Worm (Caenorhabditis elegans) whole organism, early embryonic: ENCODE results near the gene try-4.

Experiments
- B0310.2 ChIP-seq: sonication (generic microtip); optimal IDR thresholded peaks from 2 replicates; lab custom pipeline; 2016; ENCODE audit warnings: mild to moderate bottlenecking, missing genetic modification characterization, missing compliant biosample characterization
- F13C5.2 ChIP-seq: sonication (generic microtip); optimal IDR thresholded peaks from 2 replicates; lab custom pipeline; 2017; ENCODE audit warnings: mild to moderate bottlenecking, missing genetic modification characterization, inconsistent platforms, missing compliant biosample characterization
- aly-1 ChIP-seq: sonication (generic microtip); optimal IDR thresholded peaks from 2 replicates; lab custom pipeline; 2016; ENCODE audit warnings: missing genetic modification characterization, missing compliant biosample characterization
- ama-1 ChIP-seq: fragments of 150-350 bp; optimal IDR thresholded peaks from 2 replicates; lab custom pipeline; 2014
- ceh-13 ChIP-seq: fragments of 200-800 bp; sonication (Bioruptor generic); optimal IDR thresholded peaks from 2 replicates; lab custom pipeline; 2018; ENCODE audit warnings: mild to moderate bottlenecking, missing genetic modification characterization, missing compliant biosample characterization
- ceh-36 ChIP-seq: sonication (generic microtip); optimal IDR thresholded peaks from 2 replicates; lab custom pipeline; 2016; ENCODE audit warnings: missing genetic modification characterization, inconsistent platforms, missing compliant biosample characterization
- ets-7 ChIP-seq: sonication (generic microtip); optimal IDR thresholded peaks from 2 replicates; lab custom pipeline; 2016; ENCODE audit warnings: missing genotype, missing genetic modification characterization, missing compliant biosample characterization
- flt-1 ChIP-seq: fragments of 200-800 bp; sonication (Bioruptor generic); IDR thresholded peaks from 2 replicates; pipeline ENCODE4 v1.3.6; 2022; ENCODE audit warnings: missing genetic modification characterization, missing compliant biosample characterization
- hmbx-1 ChIP-seq: sonication (generic microtip); optimal IDR thresholded peaks from 2 replicates; lab custom pipeline; 2016; ENCODE audit warnings: mild to moderate bottlenecking, missing genetic modification characterization, missing compliant biosample characterization
- hmg-4 ChIP-seq: fragments of 200-800 bp; sonication (Bioruptor generic); optimal IDR thresholded peaks from 2 replicates; lab custom pipeline; 2018; ENCODE audit warnings: mild to moderate bottlenecking, missing genetic modification characterization, missing compliant biosample characterization
- hnd-1 ChIP-seq: sonication (generic microtip); optimal IDR thresholded peaks from 2 replicates; lab custom pipeline; 2016; ENCODE audit warnings: missing genetic modification characterization, missing compliant biosample characterization
- pes-1 ChIP-seq: fragments of 200-800 bp; sonication (Bioruptor generic); IDR thresholded peaks from 2 replicates; pipeline ENCODE4 v1.3.6; 2022; ENCODE audit warnings: missing genetic modification reagents, missing genetic modification characterization, missing compliant biosample characterization
- scrt-1 ChIP-seq: fragments of 200-800 bp; sonication (Bioruptor generic); IDR thresholded peaks from 2 replicates; pipeline ENCODE4 v1.3.6; 2022; ENCODE audit warnings: missing genetic modification characterization, missing compliant biosample characterization
- sea-1 ChIP-seq: fragments of 200-800 bp; sonication (Bioruptor generic); conservative IDR thresholded peaks from 2 replicates; pipeline ENCODE4 v1.3.6; 2022; ENCODE audit warnings: missing genetic modification characterization, missing compliant biosample characterization
- tbx-11 ChIP-seq: fragments of 200-800 bp; sonication (Bioruptor generic); IDR thresholded peaks from 2 replicates; pipeline ENCODE4 v1.3.6; 2022; ENCODE audit warnings: missing genetic modification characterization, missing compliant biosample characterization
- tbx-37 ChIP-seq: fragments of 200-800 bp; sonication (Bioruptor generic); conservative IDR thresholded peaks from 2 replicates; pipeline ENCODE4 v1.3.6; 2022; ENCODE audit warnings: missing genetic modification reagents, missing genetic modification characterization, missing compliant biosample characterization
- tra-4 ChIP-seq: sonication (generic microtip); optimal IDR thresholded peaks from 2 replicates; lab custom pipeline; 2017; ENCODE audit warnings: missing genetic modification characterization, missing compliant biosample characterization

Gene try-4

ce11 chrV:20845524-20846208, 15.3 kb downstream of the try-4 start, which contains the start of the genes F31D4.2 and fkb-6:
F31D4.2 (minus strand) TSS chrV:20845546.
fkb-6 (plus strand) TSS chrV:20846158.
- TF ChIP-seq F13C5.2 (peak; percentile 56), sea-1 (GFP tag; lab: Robert Waterston, UW) (no peak), tbx-11 (GFP tag; lab: Robert Waterston, UW) (no peak)

DNA sequence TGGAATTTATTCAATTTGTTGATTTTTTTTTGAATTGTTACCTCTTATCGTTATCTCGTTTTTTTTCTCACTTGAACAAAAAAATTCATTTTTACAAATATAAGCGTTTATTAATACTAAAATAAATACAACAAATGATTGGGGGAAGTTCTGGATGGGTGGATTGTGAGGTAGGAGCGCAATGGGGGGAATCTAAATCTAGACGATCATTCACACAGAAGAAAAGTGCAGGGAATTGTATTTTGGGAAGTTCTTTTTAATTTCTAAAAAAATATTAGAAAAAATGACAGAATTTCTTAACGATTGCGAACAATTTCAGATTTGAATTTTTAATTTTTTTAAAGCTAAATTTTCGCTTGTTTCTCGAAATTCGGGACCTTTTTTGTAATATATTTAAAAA, 19.5 kb downstream of the try-4 start:
- no peak for TF ChIP-seq hnd-1 (tag; lab: Kevin White, UChicago)
- no peak for TF ChIP-seq scrt-1 (GFP tag; lab: Robert Waterston, UW)
- no peak for TF ChIP-seq ceh-36 (tag; lab: Kevin White, UChicago)
- no peak for TF ChIP-seq flt-1 (GFP tag; lab: Robert Waterston, UW)

DNA sequence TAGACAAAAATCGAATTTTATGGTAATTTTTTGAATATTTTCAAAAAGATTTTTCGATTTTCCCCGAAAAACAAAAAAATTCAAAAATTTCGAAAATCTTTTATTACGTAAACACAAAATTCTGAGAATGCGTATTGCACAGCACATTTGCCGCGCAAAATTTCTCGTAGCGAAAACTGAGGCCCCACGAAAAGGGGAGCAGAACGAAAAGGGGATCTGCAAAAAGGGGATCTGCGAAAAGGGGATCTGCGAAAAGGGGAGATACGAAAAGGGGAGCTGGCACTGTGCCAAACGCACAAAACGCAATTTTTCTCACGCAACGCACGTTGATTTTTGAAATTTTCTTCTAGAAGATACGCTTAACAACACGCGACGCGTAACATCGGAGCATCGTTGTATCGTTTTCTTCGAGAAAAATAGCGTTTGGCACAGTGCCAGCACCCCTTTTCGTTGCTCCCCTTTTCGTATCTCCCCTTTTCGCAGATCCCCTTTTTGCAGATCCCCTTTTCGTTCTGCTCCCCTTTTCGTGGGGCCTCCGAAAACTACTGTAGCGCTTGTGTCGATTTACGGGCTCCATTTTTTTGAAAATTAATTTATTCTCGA, 21.5 kb downstream of the try-4 start:
- TF ChIP-seq pes-1 (GFP tag; lab: Robert Waterston, UW) (peak; percentile 63), sea-1 (GFP tag; lab: Robert Waterston, UW) (0 out of 2 replicates have a peak, but pooled peaks have one; percentile 29)

- TF ChIP-seq flt-1 (GFP tag; lab: Robert Waterston, UW) (no peak), ceh-13 (GFP tag; lab: Kevin White, UChicago) (no peak), ama-1 (lab: Kevin White, UChicago) (no peak), tbx-11 (GFP tag; lab: Robert Waterston, UW) (no peak), tbx-37 (GFP tag; lab: Robert Waterston, UW) (no peak), hnd-1 (tag; lab: Kevin White, UChicago) (no peak), F13C5.2 (no peak), scrt-1 (GFP tag; lab: Robert Waterston, UW) (no peak), ceh-36 (tag; lab: Kevin White, UChicago) (no peak), pes-1 (GFP tag; lab: Robert Waterston, UW) (no peak)
Observed at ce11 chrV:20838565-20838964, 22.4 kb downstream of the try-4 start, which contains the start of gene exos-7. exos-7 (plus strand) TSS chrV:20838865.

ce11 chrV:20837765-20838164, 23.2 kb downstream of the try-4 start, which contains the start of gene mrps-12:
mrps-12 (plus strand) TSS chrV:20838080.
- TF ChIP-seq scrt-1 (GFP tag; lab: Robert Waterston, UW) (no peak), ceh-36 (tag; lab: Kevin White, UChicago) (no peak), B0310.2 (tag; lab: Kevin White, UChicago) (no peak), pes-1 (GFP tag; lab: Robert Waterston, UW) (0 out of 2 replicates have a peak, but pooled peaks have one; percentile 3), tbx-37 (GFP tag; lab: Robert Waterston, UW) (no peak)

- no peak for TF ChIP-seq flt-1 (GFP tag; lab: Robert Waterston, UW)
- TF ChIP-seq hnd-1 (tag; lab: Kevin White, UChicago) = no peak
- no peak for TF ChIP-seq hmbx-1
- no peak for TF ChIP-seq sea-1 (GFP tag; lab: Robert Waterston, UW)
- TF ChIP-seq tbx-11 (GFP tag; lab: Robert Waterston, UW) = no peak
- TF ChIP-seq ceh-13 (GFP tag; lab: Kevin White, UChicago) = peak; percentile 24
- no peak for TF ChIP-seq hmg-4 (GFP tag; lab: Kevin White, UChicago)
- no peak for TF ChIP-seq aly-1 (tag; lab: Kevin White, UChicago)
- 0 out of 2 replicates have a peak, but pooled peaks have one; percentile 6 for TF ChIP-seq tbx-37 (GFP tag; lab: Robert Waterston, UW)
- no peak for TF ChIP-seq tra-4 (tag; lab: Kevin White, UChicago)
- TF ChIP-seq pes-1 (GFP tag; lab: Robert Waterston, UW) = 0 out of 2 replicates have a peak, but pooled peaks have one; percentile 52
- TF ChIP-seq ama-1 (lab: Kevin White, UChicago) = no peak
Observed at ce11 chrV:20832554-20832963, 28.4 kb downstream of the try-4 start.

- TF ChIP-seq ceh-13 (GFP tag; lab: Kevin White, UChicago) (no peak), pes-1 (GFP tag; lab: Robert Waterston, UW) (no peak), ceh-36 (tag; lab: Kevin White, UChicago) (no peak), F13C5.2 (no peak), ets-7 (tag; lab: Kevin White, UChicago) (no peak), flt-1 (GFP tag; lab: Robert Waterston, UW) (no peak), hmbx-1 (no peak), aly-1 (tag; lab: Kevin White, UChicago) (no peak), tbx-37 (GFP tag; lab: Robert Waterston, UW) (no peak), tra-4 (tag; lab: Kevin White, UChicago) (no peak), scrt-1 (GFP tag; lab: Robert Waterston, UW) (no peak), sea-1 (GFP tag; lab: Robert Waterston, UW) (no peak), ama-1 (lab: Kevin White, UChicago) (no peak), B0310.2 (tag; lab: Kevin White, UChicago) (no peak)
Observed at ce11 chrV:20831867-20832266, 29.1 kb downstream of the try-4 start.

ce11 chrV:20830409-20830808, 30.5 kb downstream of the try-4 start:
- TF ChIP-seq hmbx-1 (no peak), hnd-1 (tag; lab: Kevin White, UChicago) (no peak), flt-1 (GFP tag; lab: Robert Waterston, UW) (no peak), ama-1 (lab: Kevin White, UChicago) (no peak), scrt-1 (GFP tag; lab: Robert Waterston, UW) (no peak), tbx-37 (GFP tag; lab: Robert Waterston, UW) (no peak), aly-1 (tag; lab: Kevin White, UChicago) (no peak), pes-1 (GFP tag; lab: Robert Waterston, UW) (no peak), ets-7 (tag; lab: Kevin White, UChicago) (no peak), hmg-4 (GFP tag; lab: Kevin White, UChicago) (no peak), sea-1 (GFP tag; lab: Robert Waterston, UW) (no peak), ceh-13 (GFP tag; lab: Kevin White, UChicago) (no peak), tra-4 (tag; lab: Kevin White, UChicago) (no peak), F13C5.2 (no peak), B0310.2 (tag; lab: Kevin White, UChicago) (no peak), tbx-11 (GFP tag; lab: Robert Waterston, UW) (no peak), ceh-36 (tag; lab: Kevin White, UChicago) (no peak)
